Fruit fly (Drosophila melanogaster) whole organism, prepupa: ENCODE data around the gene CG42238.

Experiments
- Blimp-1 ChIP-seq: fragments of 200-800 bp; sonication (Bioruptor generic); optimal IDR thresholded peaks from 3 replicates; lab custom pipeline; 2017; ENCODE audit warnings: missing biosample characterization, missing genetic modification characterization, mild to moderate bottlenecking, moderate library complexity, missing genetic modification reagents
- CG10631 ChIP-seq: fragments of 200-800 bp; sonication (Bioruptor generic); optimal IDR thresholded peaks from 2 replicates; lab custom pipeline; 2016; ENCODE audit warnings: missing biosample characterization, missing genetic modification characterization
- CG11294 ChIP-seq: fragments of 200-800 bp; sonication (Bioruptor generic); IDR thresholded peaks from 2 replicates; pipeline ENCODE4 v1.3.6; 2022; ENCODE audit warnings: missing biosample characterization, missing genetic modification characterization
- CG11762 ChIP-seq: fragments of 200-800 bp; sonication (Bioruptor generic); optimal IDR thresholded peaks from 3 replicates; lab custom pipeline; 2016; ENCODE audit warnings: missing biosample characterization, missing genetic modification characterization; ENCODE audit not compliant: insufficient read depth
- CG11902 ChIP-seq: fragments of 200-800 bp; sonication (Bioruptor generic); optimal IDR thresholded peaks from 3 replicates; lab custom pipeline; 2016; ENCODE audit warnings: missing biosample characterization, missing genetic modification characterization
- CG15336 ChIP-seq: fragments of 200-800 bp; sonication (Bioruptor generic); IDR thresholded peaks from 2 replicates; pipeline ENCODE4 v1.3.6; 2022; ENCODE audit warnings: missing biosample characterization, missing genetic modification characterization
- CG1621 ChIP-seq: fragments of 200-800 bp; sonication (Bioruptor generic); optimal IDR thresholded peaks from 3 replicates; lab custom pipeline; 2018; ENCODE audit warnings: missing biosample characterization, mild to moderate bottlenecking, missing genetic modification characterization
- CG3032 ChIP-seq: fragments of 200-800 bp; optimal IDR thresholded peaks from 2 replicates; lab custom pipeline; 2019; ENCODE audit warnings: missing biosample characterization, mild to moderate bottlenecking, missing genetic modification characterization, moderate library complexity
- CG3919 ChIP-seq: fragments of 200-800 bp; sonication (Bioruptor generic); optimal IDR thresholded peaks from 3 replicates; lab custom pipeline; 2016; ENCODE audit warnings: missing biosample characterization, missing genetic modification characterization
- CG4318 ChIP-seq: fragments of 200-800 bp; sonication (Bioruptor generic); optimal IDR thresholded peaks from 3 replicates; lab custom pipeline; 2017; ENCODE audit warnings: missing biosample characterization, mild to moderate bottlenecking, missing genetic modification characterization
- CG6163 ChIP-seq: fragments of 200-800 bp; sonication (Bioruptor generic); IDR thresholded peaks from 3 replicates; pipeline ENCODE4 v1.3.6; 2022; ENCODE audit warnings: missing biosample characterization, missing genetic modification characterization
- CG6276 ChIP-seq: fragments of 200-800 bp; sonication (Bioruptor generic); optimal IDR thresholded peaks from 2 replicates; lab custom pipeline; 2017; ENCODE audit warnings: missing biosample characterization, mild to moderate bottlenecking, missing genetic modification characterization
- CG6854 ChIP-seq: fragments of 200-800 bp; sonication (Bioruptor generic); optimal IDR thresholded peaks from 2 replicates; lab custom pipeline; 2017; ENCODE audit warnings: missing biosample characterization, mild to moderate bottlenecking, missing genetic modification characterization
- CG7368 ChIP-seq: fragments of 200-800 bp; sonication (Bioruptor generic); optimal IDR thresholded peaks from 3 replicates; lab custom pipeline; 2016; ENCODE audit warnings: missing biosample characterization, missing genetic modification characterization
- CG8119 ChIP-seq: fragments of 200-800 bp; sonication (Bioruptor generic); IDR thresholded peaks from 3 replicates; pipeline ENCODE4 v1.3.6; 2022; ENCODE audit warnings: missing biosample characterization, missing genetic modification characterization
- CG8632 ChIP-seq: fragments of 200-800 bp; sonication (Bioruptor generic); optimal IDR thresholded peaks from 3 replicates; lab custom pipeline; 2016; ENCODE audit warnings: missing biosample characterization, missing genetic modification characterization
- CG9139 ChIP-seq: fragments of 200-800 bp; sonication (Bioruptor generic); optimal IDR thresholded peaks from 3 replicates; lab custom pipeline; 2017; ENCODE audit warnings: missing biosample characterization, mild to moderate bottlenecking, missing genetic modification characterization
- Eip75B ChIP-seq: fragments of 200-800 bp; sonication (Bioruptor generic); optimal IDR thresholded peaks from 3 replicates; lab custom pipeline; 2016; ENCODE audit warnings: missing biosample characterization, missing genetic modification characterization
- Eip78C ChIP-seq: fragments of 200-800 bp; sonication (Bioruptor generic); peaks from one replicate; lab custom pipeline; 2016; ENCODE audit warnings: missing biosample characterization, missing genetic modification characterization
- Ets21C ChIP-seq: fragments of 200-800 bp; sonication (Bioruptor generic); optimal IDR thresholded peaks from 3 replicates; lab custom pipeline; 2016; ENCODE audit warnings: missing biosample characterization, missing genetic modification characterization
- Ets96B ChIP-seq: fragments of 200-800 bp; optimal IDR thresholded peaks from 2 replicates; lab custom pipeline; 2019; ENCODE audit warnings: missing biosample characterization, mild to moderate bottlenecking, missing genetic modification characterization, moderate library complexity
- Gug ChIP-seq: fragments of 200-800 bp; sonication (Bioruptor generic); IDR thresholded peaks from 2 replicates; pipeline ENCODE4 v1.3.6; 2022; ENCODE audit warnings: missing biosample characterization, missing genetic modification characterization
- Hr38 ChIP-seq: sonication (Bioruptor generic); optimal IDR thresholded peaks from 2 replicates; lab custom pipeline; 2016; ENCODE audit warnings: missing biosample characterization, missing genetic modification characterization
- Hr4 ChIP-seq: fragments of 200-800 bp; sonication (Bioruptor generic); optimal IDR thresholded peaks from 3 replicates; lab custom pipeline; 2016; ENCODE audit warnings: missing biosample characterization, missing genetic modification characterization
- Lpt ChIP-seq: fragments of 200-800 bp; sonication (Bioruptor generic); optimal IDR thresholded peaks from 3 replicates; lab custom pipeline; 2016; ENCODE audit warnings: missing biosample characterization, missing genetic modification characterization
- Met ChIP-seq: fragments of 200-800 bp; sonication (Bioruptor generic); optimal IDR thresholded peaks from 3 replicates; lab custom pipeline; 2016; ENCODE audit warnings: missing biosample characterization, missing genetic modification characterization
- Sox102F ChIP-seq: fragments of 200-800 bp; sonication (Bioruptor generic); optimal IDR thresholded peaks from 2 replicates; lab custom pipeline; 2016; ENCODE audit warnings: missing biosample characterization, mild to moderate bottlenecking, missing genetic modification characterization
- Sox14 ChIP-seq: fragments of 200-800 bp; sonication (Bioruptor generic); optimal IDR thresholded peaks from 3 replicates; lab custom pipeline; 2016; ENCODE audit warnings: missing biosample characterization, missing genetic modification characterization
- Sox15 ChIP-seq: fragments of 200-800 bp; sonication (Bioruptor generic); optimal IDR thresholded peaks from 3 replicates; lab custom pipeline; 2016; ENCODE audit warnings: missing biosample characterization, missing genetic modification characterization
- achi ChIP-seq: fragments of 200-800 bp; sonication (Bioruptor generic); optimal IDR thresholded peaks from 3 replicates; lab custom pipeline; 2016; ENCODE audit warnings: missing biosample characterization, missing genetic modification characterization
- acj6 ChIP-seq: fragments of 200-800 bp; sonication (Bioruptor generic); optimal IDR thresholded peaks from 3 replicates; lab custom pipeline; 2016; ENCODE audit warnings: missing biosample characterization, missing genetic modification characterization
- cyc ChIP-seq: fragments of 200-800 bp; sonication (Bioruptor generic); optimal IDR thresholded peaks from 3 replicates; lab custom pipeline; 2016; ENCODE audit warnings: missing biosample characterization, missing genetic modification characterization
- dsx ChIP-seq: fragments of 200-800 bp; optimal IDR thresholded peaks from 3 replicates; lab custom pipeline; 2019; ENCODE audit warnings: missing biosample characterization, mild to moderate bottlenecking, missing genetic modification characterization, moderate library complexity; ENCODE audit not compliant: poor library complexity, severe bottlenecking
- eg ChIP-seq: fragments of 200-800 bp; sonication (Bioruptor generic); IDR thresholded peaks from 3 replicates; pipeline ENCODE4 v1.3.6; 2022; ENCODE audit warnings: missing biosample characterization, missing genetic modification characterization
- esn ChIP-seq: fragments of 200-800 bp; sonication (Bioruptor generic); optimal IDR thresholded peaks from 2 replicates; lab custom pipeline; 2016; ENCODE audit warnings: missing biosample characterization, mild to moderate bottlenecking, missing genetic modification characterization, moderate library complexity
- lz ChIP-seq: fragments of 200-800 bp; sonication (Bioruptor generic); optimal IDR thresholded peaks from 3 replicates; lab custom pipeline; 2016; ENCODE audit warnings: missing biosample characterization, missing genetic modification characterization
- net ChIP-seq: fragments of 200-800 bp; sonication (Bioruptor generic); optimal IDR thresholded peaks from 3 replicates; lab custom pipeline; 2016; ENCODE audit warnings: missing biosample characterization, missing genetic modification characterization
- pdm3 ChIP-seq: fragments of 200-800 bp; sonication (Bioruptor generic); optimal IDR thresholded peaks from 3 replicates; lab custom pipeline; 2016; ENCODE audit warnings: missing biosample characterization, missing genetic modification characterization
- salr ChIP-seq, 2 experiments: fragments of 200-800 bp; sonication (Bioruptor generic); optimal IDR thresholded peaks; 3 replicates each; lab custom pipeline; 2016 to 2018; ENCODE audit warnings: missing biosample characterization in 2 of 2, missing genetic modification characterization in 2 of 2, mild to moderate bottlenecking in 1 of 2
- spab ChIP-seq: fragments of 200-800 bp; sonication (Bioruptor generic); optimal IDR thresholded peaks from 2 replicates; lab custom pipeline; 2017; ENCODE audit warnings: missing biosample characterization, mild to moderate bottlenecking, missing genetic modification characterization, missing genetic modification reagents
- ss ChIP-seq, 2 experiments: fragments of 200-800 bp; sonication (Bioruptor generic); optimal IDR thresholded peaks; 2 replicates in 1 of 2; 3 replicates in 1 of 2; lab custom pipeline; 2017 to 2018; ENCODE audit warnings: mild to moderate bottlenecking in 2 of 2, missing biosample characterization in 2 of 2, missing genetic modification characterization in 2 of 2, moderate library complexity in 1 of 2
- vri ChIP-seq: fragments of 200-800 bp; sonication (Bioruptor generic); optimal IDR thresholded peaks from 3 replicates; lab custom pipeline; 2016; ENCODE audit warnings: missing biosample characterization, mild to moderate bottlenecking, missing genetic modification characterization

Gene CG42238

DNA sequence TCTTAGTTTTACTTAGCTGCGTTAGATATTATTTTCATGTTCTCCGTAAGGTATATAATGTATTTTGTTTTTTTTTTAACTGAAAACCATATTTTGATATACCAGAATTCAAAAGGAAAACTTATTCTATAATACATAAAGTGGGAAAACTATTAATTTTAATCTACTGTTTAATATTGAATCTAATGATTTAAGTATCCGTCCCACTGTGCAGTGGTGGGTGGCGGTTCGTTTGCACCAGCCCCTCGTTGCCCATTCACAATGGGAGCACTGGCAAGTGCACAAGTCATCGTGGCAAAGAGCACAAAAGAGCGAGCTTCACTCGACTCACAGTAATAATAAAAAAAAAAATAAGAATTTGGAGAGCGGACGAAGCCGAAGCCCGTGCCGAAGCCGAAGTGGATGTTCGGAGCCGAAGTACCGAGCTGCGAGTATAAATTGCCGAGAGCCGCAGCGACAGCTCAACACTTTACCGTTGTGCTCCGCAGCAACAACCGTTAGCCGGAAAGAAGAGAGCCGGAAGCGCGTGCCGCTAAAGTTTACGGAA, 44.6 kb upstream of the CG42238 start, which contains the start of gene CG34136 (continued):
- TF ChIP-seq ss (GFP tag; optimal IDR thresholded peaks at IDR 0.05; lab: Kevin White, UChicago) (peak; percentile 58 to 80), CG11294 (GFP tag; lab: Robert Waterston, UW) (0 out of 2 replicates have a peak, but pooled peaks have one; percentile 28), Ets21C (GFP tag; lab: Kevin White, UChicago) (no peak), Ets96B (tag; lab: Kevin White, UChicago) (peak; percentile 41), pdm3 (GFP tag; lab: Kevin White, UChicago) (peak; percentile 38), vri (peak; percentile 24), esn (peak; percentile 42), Hr38 (GFP tag; lab: Kevin White, UChicago) (no peak), CG3032 (peak; percentile 51), lz (GFP tag; lab: Kevin White, UChicago) (peak; percentile 36), CG7368 (GFP tag; lab: Kevin White, UChicago) (peak; percentile 52), CG1621 (tag; lab: Kevin White, UChicago) (peak; percentile 76), Eip78C (GFP tag; lab: Kevin White, UChicago) (peak; percentile 86), CG15336 (peak; percentile 72), Lpt (GFP tag; lab: Kevin White, UChicago) (peak; percentile 27), CG4318 (peak; percentile 32), CG9139 (GFP tag; lab: Kevin White, UChicago) (peak; percentile 66), acj6 (GFP tag; lab: Kevin White, UChicago) (peak; percentile 46), Sox15 (GFP tag; lab: Kevin White, UChicago) (no peak), achi (GFP tag; lab: Kevin White, UChicago) (peak; percentile 36), Gug (GFP tag; lab: Robert Waterston, UW) (no peak), Sox14 (GFP tag; lab: Kevin White, UChicago) (peak; percentile 15), Sox102F (GFP tag; lab: Kevin White, UChicago) (peak; percentile 59), CG11902 (no peak), CG6276 (GFP tag; lab: Kevin White, UChicago) (peak; percentile 71), CG11762 (GFP tag; lab: Kevin White, UChicago) (no peak), eg (peak; percentile 85), dsx (GFP tag; lab: Kevin White, UChicago) (no peak), CG6163 (peak; percentile 87), cyc (GFP tag; lab: Kevin White, UChicago) (peak; percentile 3), net (peak; percentile 71), CG10631 (GFP tag; lab: Kevin White, UChicago) (peak; percentile 31), salr (GFP tag; optimal IDR thresholded peaks at IDR 0.05; lab: Kevin White, UChicago) (peak; percentile 34 to 61), spab (peak; percentile 53), CG3919 (GFP tag; lab: Kevin White, UChicago) (peak; percentile 55), Hr4 (GFP tag; lab: Kevin White, UChicago) (peak; percentile 60), CG8119 (GFP tag; lab: Robert Waterston, UW) (peak; percentile 67; the same call in 1 of the 3 replicates), Met (GFP tag; lab: Kevin White, UChicago) (peak; percentile 61), CG6854 (peak; percentile 47), CG8632 (GFP tag; lab: Kevin White, UChicago) (peak; percentile 25), Eip75B (GFP tag; lab: Kevin White, UChicago) (peak; percentile 49)

DNA sequence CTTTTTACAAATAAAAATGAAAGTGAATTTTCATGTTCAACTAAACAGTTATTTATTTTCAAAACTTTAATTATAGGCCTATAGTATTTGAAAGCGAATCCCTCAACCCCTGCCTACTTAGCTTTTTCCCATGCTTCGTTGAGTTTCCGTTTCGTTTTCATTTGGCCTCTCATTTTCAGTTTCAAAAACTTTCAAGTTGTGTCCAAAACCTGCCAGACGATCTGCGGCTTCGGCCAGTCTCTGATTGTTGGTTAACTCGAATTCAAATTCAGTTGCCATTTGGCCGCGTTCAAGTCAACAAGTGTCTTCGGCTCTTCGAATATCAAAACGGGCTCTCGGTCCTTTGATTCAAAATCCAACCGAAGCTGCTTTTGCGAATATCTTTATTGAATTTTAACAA, 39.0 kb upstream of the CG42238 start, which contains the start of gene CG14397:
Gene CG14397, plus strand, starts transcription at position 270 of the 400 bp plus-strand sequence.
- peak; percentile 65 for TF ChIP-seq Blimp-1 (GFP tag; lab: Kevin White, UChicago)
- no peak for TF ChIP-seq CG6276 (GFP tag; lab: Kevin White, UChicago)
